Worm (Caenorhabditis elegans): ENCODE results near the gene K09F6.11.

- TF ChIP-seq B0336.3 (GFP tag; IDR thresholded peaks at IDR 0.05) (no peak), F39B2.1 (GFP tag; IDR thresholded peaks at IDR 0.05) (no peak), snpc-3.4 (tag; optimal IDR thresholded peaks at IDR 0.05) (no peak), unc-130 (GFP tag; optimal IDR thresholded peaks at IDR 0.05) (no peak), lin-40 (tag; optimal IDR thresholded peaks at IDR 0.05) (no peak), ama-1 (optimal IDR thresholded peaks at IDR 0.05) (no peak), ama-1 (GFP tag; optimal IDR thresholded peaks at IDR 0.05) (no peak), dox-1 (GFP tag; IDR thresholded peaks at IDR 0.05) (no peak), akir-1 (GFP tag; optimal IDR thresholded peaks at IDR 0.05) (no peak), ccch-3 (GFP tag; optimal IDR thresholded peaks at IDR 0.05) (no peak), ceh-27 (GFP tag; optimal IDR thresholded peaks at IDR 0.05) (no peak), lsy-27 (tag; optimal IDR thresholded peaks at IDR 0.05; ENCODE audit: borderline replicate concordance, insufficient read depth) (no peak), let-607 (tag; optimal IDR thresholded peaks at IDR 0.05) (no peak), sea-2 (GFP tag; IDR thresholded peaks at IDR 0.05) (no peak)
Observed at ce11 chrII:2324956-2325355, 45.0 kb downstream of the K09F6.11 start, which contains the start of gene ZK1240.11.
